Fruit fly (Drosophila melanogaster) whole organism, embryonic: ENCODE data around the gene CG9616.

ENCODE experiments used
- CG10147 ChIP-seq: fragments of 200-800 bp; sonication (Bioruptor generic); optimal IDR thresholded peaks from 2 replicates; lab custom pipeline; 2019; ENCODE audit warnings: missing biosample characterization, mild to moderate bottlenecking, missing genetic modification characterization, moderate library complexity
- CG10654 ChIP-seq: fragments of 200-800 bp; sonication (Bioruptor generic); optimal IDR thresholded peaks from 2 replicates; lab custom pipeline; 2016; ENCODE audit warnings: missing biosample characterization, missing genetic modification characterization
- CG10959 ChIP-seq: fragments of 200-800 bp; sonication (Bioruptor generic); IDR thresholded peaks from 2 replicates; pipeline ENCODE4 v1.3.6; 2022; ENCODE audit warnings: missing biosample characterization, missing genetic modification characterization
- CG11085 ChIP-seq: fragments of 200-800 bp; sonication (Bioruptor generic); IDR thresholded peaks from 2 replicates; pipeline ENCODE4 v1.3.6; 2022; ENCODE audit warnings: missing biosample characterization, missing genetic modification characterization
- CG11695 ChIP-seq: fragments of 200-800 bp; sonication (Bioruptor generic); IDR thresholded peaks from 3 replicates; pipeline ENCODE4 v1.3.6; 2022; ENCODE audit warnings: missing biosample characterization, missing genetic modification characterization
- CG12769 ChIP-seq: fragments of 200-800 bp; sonication (Bioruptor generic); optimal IDR thresholded peaks from 2 replicates; lab custom pipeline; 2019; ENCODE audit warnings: missing biosample characterization, mild to moderate bottlenecking, missing genetic modification characterization, moderate library complexity
- CG14441 ChIP-seq: fragments of 200-800 bp; sonication (Bioruptor generic); IDR thresholded peaks from 2 replicates; pipeline ENCODE4 v1.3.6; 2022; ENCODE audit warnings: missing biosample characterization, missing genetic modification characterization
- CG14667 ChIP-seq: fragments of 200-800 bp; sonication (Bioruptor generic); IDR thresholded peaks from 2 replicates; pipeline ENCODE4 v1.3.6; 2022; ENCODE audit warnings: missing biosample characterization, missing genetic modification characterization
- CG15269 ChIP-seq: fragments of 200-800 bp; sonication (Bioruptor generic); optimal IDR thresholded peaks from 2 replicates; lab custom pipeline; 2018; ENCODE audit warnings: missing biosample characterization, mild to moderate bottlenecking, missing genetic modification characterization, moderate library complexity
- CG15514 ChIP-seq: fragments of 200-800 bp; sonication (Bioruptor generic); optimal IDR thresholded peaks from 3 replicates; lab custom pipeline; 2017; ENCODE audit warnings: missing biosample characterization, missing genetic modification characterization, mild to moderate bottlenecking, moderate library complexity, missing genetic modification reagents
- CG18619 ChIP-seq: fragments of 200-800 bp; sonication (Bioruptor generic); optimal IDR thresholded peaks from 3 replicates; lab custom pipeline; 2017; ENCODE audit warnings: missing biosample characterization, mild to moderate bottlenecking, missing genetic modification characterization
- CG2889 ChIP-seq: fragments of 200-800 bp; sonication (Bioruptor generic); IDR thresholded peaks from 3 replicates; pipeline ENCODE4 v1.3.6; 2022; ENCODE audit warnings: missing biosample characterization, missing genetic modification characterization
- CG33213 ChIP-seq: fragments of 200-800 bp; sonication (Bioruptor generic); optimal IDR thresholded peaks from 3 replicates; lab custom pipeline; 2016; ENCODE audit warnings: missing biosample characterization, missing genetic modification characterization
- CG3407 ChIP-seq: fragments of 200-800 bp; sonication (Bioruptor generic); optimal IDR thresholded peaks from 2 replicates; lab custom pipeline; 2018; ENCODE audit warnings: missing biosample characterization, mild to moderate bottlenecking, missing genetic modification characterization
- CG4360 ChIP-seq: fragments of 200-800 bp; sonication (Bioruptor generic); IDR thresholded peaks from 2 replicates; pipeline ENCODE4 v1.3.6; 2022; ENCODE audit warnings: missing biosample characterization, missing genetic modification characterization
- CG4404 ChIP-seq: fragments of 200-800 bp; sonication (Bioruptor generic); IDR thresholded peaks from 2 replicates; pipeline ENCODE4 v1.3.6; 2022; ENCODE audit warnings: missing biosample characterization, missing genetic modification characterization
- CG4617 ChIP-seq: fragments of 200-800 bp; sonication (Bioruptor generic); optimal IDR thresholded peaks from 3 replicates; lab custom pipeline; 2016; ENCODE audit warnings: missing biosample characterization, missing genetic modification characterization, borderline replicate concordance
- CG6689 ChIP-seq: fragments of 200-800 bp; sonication (Bioruptor generic); IDR thresholded peaks from 2 replicates; pipeline ENCODE4 v1.3.6; 2022; ENCODE audit warnings: missing biosample characterization, missing genetic modification characterization
- CG6765 ChIP-seq: fragments of 200-800 bp; sonication (Bioruptor generic); optimal IDR thresholded peaks from 3 replicates; lab custom pipeline; 2017; ENCODE audit warnings: missing biosample characterization, mild to moderate bottlenecking, missing genetic modification characterization
- CG7556 ChIP-seq: fragments of 200-800 bp; sonication (Bioruptor generic); optimal IDR thresholded peaks from 2 replicates; lab custom pipeline; 2017; ENCODE audit warnings: missing biosample characterization, mild to moderate bottlenecking, missing genetic modification characterization
- CG7786 ChIP-seq: fragments of 200-800 bp; sonication (Bioruptor generic); optimal IDR thresholded peaks from 2 replicates; lab custom pipeline; 2016; ENCODE audit warnings: missing biosample characterization, missing genetic modification characterization
- D ChIP-seq, 2 experiments: fragments of 200-800 bp in 1 of 2; fragments of >200 bp in 1 of 2; sonication (Bioruptor generic) in 1 of 2; optimal IDR thresholded peaks; 2 replicates in 1 of 2; 3 replicates in 1 of 2; lab custom pipeline; 2017; ENCODE audit warnings: mild to moderate bottlenecking in 1 of 2, missing biosample characterization in 1 of 2, missing genetic modification characterization in 1 of 2, missing genetic modification reagents in 1 of 2
- Mrtf ChIP-seq: fragments of 200-800 bp; sonication (Bioruptor generic); IDR thresholded peaks from 3 replicates; pipeline ENCODE4 v1.3.6; 2022; ENCODE audit warnings: missing biosample characterization, missing genetic modification characterization
- NC2α ChIP-seq: fragments of 200-800 bp; sonication (Bioruptor generic); optimal IDR thresholded peaks from 2 replicates; lab custom pipeline; 2016; ENCODE audit warnings: missing biosample characterization, missing genetic modification characterization
- Neu2 ChIP-seq: fragments of 200-800 bp; sonication (Bioruptor generic); optimal IDR thresholded peaks from 3 replicates; lab custom pipeline; 2016; ENCODE audit warnings: missing biosample characterization, missing genetic modification characterization, borderline replicate concordance
- Pdp1 ChIP-seq, 2 experiments: fragments of 200-800 bp; sonication (Bioruptor generic); optimal IDR thresholded peaks; 3 replicates each; lab custom pipeline; 2016; ENCODE audit warnings: missing biosample characterization in 2 of 2, missing genetic modification characterization in 2 of 2, mild to moderate bottlenecking in 1 of 2, moderate library complexity in 1 of 2
- Ravus ChIP-seq: fragments of 200-800 bp; sonication (Bioruptor generic); IDR thresholded peaks from 2 replicates; pipeline ENCODE4 v1.3.6; 2022; ENCODE audit warnings: missing biosample characterization, missing genetic modification characterization
- az2 ChIP-seq: fragments of 200-800 bp; sonication (Bioruptor generic); optimal IDR thresholded peaks from 3 replicates; lab custom pipeline; 2016; ENCODE audit warnings: missing biosample characterization, missing genetic modification characterization
- caup ChIP-seq: fragments of 200-800 bp; sonication (Bioruptor generic); optimal IDR thresholded peaks from 3 replicates; lab custom pipeline; 2017; ENCODE audit warnings: missing biosample characterization, mild to moderate bottlenecking, missing genetic modification characterization, moderate library complexity; ENCODE audit not compliant: severe bottlenecking
- cg ChIP-seq: fragments of 200-800 bp; sonication (Bioruptor generic); optimal IDR thresholded peaks from 3 replicates; lab custom pipeline; 2019; ENCODE audit warnings: missing biosample characterization, mild to moderate bottlenecking, missing genetic modification characterization, moderate library complexity
- chn ChIP-seq: fragments of 200-800 bp; sonication (Bioruptor generic); optimal IDR thresholded peaks from 2 replicates; lab custom pipeline; 2016; ENCODE audit warnings: missing biosample characterization, missing genetic modification characterization
- en ChIP-seq: fragments of 200-800 bp; sonication (Bioruptor generic); optimal IDR thresholded peaks from 2 replicates; lab custom pipeline; 2016; ENCODE audit warnings: missing biosample characterization, missing genetic modification characterization
- grau ChIP-seq: fragments of 200-800 bp; optimal IDR thresholded peaks from 3 replicates; lab custom pipeline; 2019; ENCODE audit warnings: missing biosample characterization, mild to moderate bottlenecking, missing genetic modification characterization, moderate library complexity
- gsb ChIP-seq: fragments of 200-800 bp; sonication (Bioruptor generic); IDR thresholded peaks from 2 replicates; pipeline ENCODE4 v1.3.6; 2022; ENCODE audit warnings: missing biosample characterization, missing genetic modification characterization
- gt ChIP-seq: fragments of 200-800 bp; sonication (Bioruptor generic); IDR thresholded peaks from 2 replicates; pipeline ENCODE4 v1.3.6; 2022; ENCODE audit warnings: missing biosample characterization, missing genetic modification characterization
- inv ChIP-seq: fragments of 200-800 bp; sonication (Bioruptor generic); IDR thresholded peaks from 2 replicates; pipeline ENCODE4 v1.3.6; 2022; ENCODE audit warnings: missing biosample characterization, missing genetic modification characterization; ENCODE audit not compliant: partially characterized antibody
- lilli ChIP-seq: fragments of 200-800 bp; sonication (Bioruptor generic); optimal IDR thresholded peaks from 3 replicates; lab custom pipeline; 2016; ENCODE audit warnings: missing biosample characterization, missing genetic modification characterization
- pb ChIP-seq: fragments of 200-800 bp; sonication (Bioruptor generic); optimal IDR thresholded peaks from 3 replicates; lab custom pipeline; 2016; ENCODE audit warnings: missing biosample characterization, missing genetic modification characterization
- pita ChIP-seq: fragments of 200-800 bp; sonication (Bioruptor generic); optimal IDR thresholded peaks from 2 replicates; lab custom pipeline; 2017; ENCODE audit warnings: missing biosample characterization, mild to moderate bottlenecking, missing genetic modification characterization
- pros ChIP-seq: fragments of 200-800 bp; sonication (Bioruptor generic); optimal IDR thresholded peaks from 3 replicates; lab custom pipeline; 2019; ENCODE audit warnings: missing biosample characterization, mild to moderate bottlenecking, missing genetic modification characterization, moderate library complexity
- sc ChIP-seq, 3 experiments: fragments of >200 bp in 2 of 3; fragments of 200-800 bp in 1 of 3; sonication (Bioruptor generic) in 1 of 3; optimal IDR thresholded peaks; 2 replicates in 2 of 3; 3 replicates in 1 of 3; lab custom pipeline; 2017; ENCODE audit warnings: mild to moderate bottlenecking in 1 of 3, missing biosample characterization in 1 of 3, missing genetic modification characterization in 1 of 3, missing genetic modification reagents in 1 of 3
- sim ChIP-seq: fragments of 200-800 bp; sonication (Bioruptor generic); IDR thresholded peaks from 2 replicates; pipeline ENCODE4 v1.3.6; 2022; ENCODE audit warnings: missing biosample characterization, missing genetic modification characterization
- slp2 ChIP-seq: fragments of 200-800 bp; sonication (Bioruptor generic); optimal IDR thresholded peaks from 2 replicates; lab custom pipeline; 2016; ENCODE audit warnings: missing biosample characterization, missing genetic modification characterization
- stc ChIP-seq: fragments of 200-800 bp; sonication (Bioruptor generic); IDR thresholded peaks from 2 replicates; pipeline ENCODE4 v1.3.6; 2022; ENCODE audit warnings: missing biosample characterization, missing genetic modification characterization
- trem ChIP-seq: fragments of 200-800 bp; optimal IDR thresholded peaks from 3 replicates; lab custom pipeline; 2019; ENCODE audit warnings: missing biosample characterization, mild to moderate bottlenecking, missing genetic modification characterization, moderate library complexity
- vfl ChIP-seq: fragments of 200-800 bp; sonication (Bioruptor generic); optimal IDR thresholded peaks from 2 replicates; lab custom pipeline; 2016; ENCODE audit warnings: missing biosample characterization, missing genetic modification characterization
- wor ChIP-seq: fragments of 200-800 bp; sonication (Bioruptor generic); IDR thresholded peaks from 2 replicates; pipeline ENCODE4 v1.3.6; 2022; ENCODE audit warnings: missing biosample characterization, missing genetic modification characterization
- z ChIP-seq: fragments of 200-800 bp; sonication (Bioruptor generic); IDR thresholded peaks from 3 replicates; pipeline ENCODE4 v1.3.6; 2022; ENCODE audit warnings: missing biosample characterization, missing genetic modification characterization

The CG9616 gene

DNA sequence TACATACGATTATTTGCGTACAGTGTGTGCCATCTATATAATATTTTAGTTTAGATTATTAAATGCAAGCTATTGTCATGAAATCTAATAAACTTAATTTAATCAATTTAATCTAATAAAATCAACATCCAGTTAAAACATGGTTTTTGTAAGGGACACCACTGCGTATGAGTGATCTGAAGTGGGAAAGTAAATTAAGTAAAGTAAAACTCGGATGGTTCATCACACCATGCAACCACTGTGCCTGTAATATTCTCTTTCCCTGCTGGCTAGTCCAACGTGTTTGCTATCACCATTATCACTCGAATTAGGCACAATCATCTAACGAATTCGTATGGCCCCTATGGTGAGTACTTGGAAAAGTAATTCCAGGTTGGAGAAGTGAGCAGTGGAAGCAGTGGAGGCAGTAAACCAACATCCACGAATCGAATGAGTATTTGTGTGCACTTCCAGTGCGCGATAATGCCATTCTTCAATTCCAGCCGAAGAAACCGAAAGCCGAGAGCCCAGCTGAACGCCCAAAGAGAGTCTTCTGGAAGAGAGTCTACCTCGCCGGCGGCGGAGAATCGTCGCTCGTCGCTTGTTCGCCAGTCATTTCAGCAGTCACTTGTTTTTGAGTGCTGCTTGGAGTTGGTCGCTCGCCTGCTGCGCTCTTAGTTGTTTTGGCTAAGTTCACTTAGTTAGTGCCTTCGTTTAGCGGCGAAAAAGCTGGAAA, 43.6 kb upstream of the CG9616 start, which contains the start of gene red (continued):
- TF ChIP-seq CG10959 (GFP tag; lab: Robert Waterston, UW): no peak
- TF ChIP-seq CG7556 (GFP tag; lab: Kevin White, UChicago): peak; percentile 79
- peak; percentile 83 for TF ChIP-seq CG15269 (tag; lab: Kevin White, UChicago)
- TF ChIP-seq CG15514 (GFP tag; lab: Kevin White, UChicago): peak; percentile 76
- no peak for TF ChIP-seq pb (GFP tag; lab: Kevin White, UChicago)
- TF ChIP-seq chn (GFP tag; lab: Kevin White, UChicago): peak; percentile 30
- TF ChIP-seq caup (GFP tag; lab: Kevin White, UChicago): peak; percentile 72
- 0 out of 3 replicates have a peak, but pooled peaks have one; percentile 32 for TF ChIP-seq CG2889 (GFP tag; lab: Robert Waterston, UW)
- TF ChIP-seq CG4617 (GFP tag; lab: Kevin White, UChicago): no peak
- no peak for TF ChIP-seq vfl (GFP tag; lab: Kevin White, UChicago)
- TF ChIP-seq CG11085 (GFP tag; lab: Robert Waterston, UW): 0 out of 2 replicates have a peak, but pooled peaks have one; percentile 38
- peak; percentile 25; the same call in 1 of the 2 replicates for TF ChIP-seq wor (GFP tag; lab: Robert Waterston, UW)
- peak; percentile 19 to 31 for TF ChIP-seq Pdp1 (GFP tag; optimal IDR thresholded peaks at IDR 0.05; lab: Kevin White, UChicago)
- peak; percentile 88 for TF ChIP-seq CG12769
- peak; percentile 81 for TF ChIP-seq lilli (GFP tag; lab: Kevin White, UChicago)
- TF ChIP-seq CG7786 (GFP tag; lab: Kevin White, UChicago): peak; percentile 49
- no peak for TF ChIP-seq pita (GFP tag; lab: Kevin White, UChicago)
- no peak for TF ChIP-seq slp2 (GFP tag; lab: Kevin White, UChicago)
- peak; percentile 63 for TF ChIP-seq az2
- 0 out of 2 replicates have a peak, but pooled peaks have one; percentile 10 for TF ChIP-seq CG4360
- TF ChIP-seq CG4404 (GFP tag; lab: Robert Waterston, UW): peak; percentile 44; the same call in 1 of the 2 replicates
- peak; percentile 31 for TF ChIP-seq cg (GFP tag; lab: Kevin White, UChicago)
- no peak for TF ChIP-seq Neu2 (GFP tag; lab: Kevin White, UChicago)
- TF ChIP-seq trem: peak; percentile 53
- TF ChIP-seq CG18619: peak; percentile 78
- peak; percentile 83 for TF ChIP-seq CG11695
- TF ChIP-seq CG14667 (GFP tag; lab: Robert Waterston, UW): peak; percentile 35; the same call in 1 of the 2 replicates
- TF ChIP-seq CG10147 (GFP tag; lab: Kevin White, UChicago): peak; percentile 52
- peak; percentile 14 for TF ChIP-seq CG10654 (GFP tag; lab: Kevin White, UChicago)
- peak; percentile 74 for TF ChIP-seq gsb
- no peak for TF ChIP-seq CG33213 (GFP tag; lab: Kevin White, UChicago)
- TF ChIP-seq gt: no peak
- no peak for TF ChIP-seq sc (optimal IDR thresholded peaks at IDR 0.05; lab: Kevin White, UChicago)
- no peak for TF ChIP-seq sc (GFP tag; optimal IDR thresholded peaks at IDR 0.05; lab: Kevin White, UChicago)
- peak; percentile 58; the same call in 2 of the 3 replicates for TF ChIP-seq z (GFP tag; lab: Robert Waterston, UW)
- TF ChIP-seq Mrtf: peak; percentile 43; the same call in 1 of the 3 replicates
- TF ChIP-seq CG6765 (GFP tag; lab: Kevin White, UChicago): peak; percentile 51
- peak; percentile 15 for TF ChIP-seq CG3407 (GFP tag; lab: Kevin White, UChicago)
- TF ChIP-seq CG14441: peak; percentile 71; the same call in 1 of the 2 replicates
- TF ChIP-seq Ravus (GFP tag; lab: Robert Waterston, UW): peak; percentile 28
- TF ChIP-seq grau: peak; percentile 95
- TF ChIP-seq D (optimal IDR thresholded peaks at IDR 0.05; lab: Kevin White, UChicago): no peak
- TF ChIP-seq D (GFP tag; optimal IDR thresholded peaks at IDR 0.05; lab: Kevin White, UChicago): peak; percentile 63
- no peak for TF ChIP-seq inv (GFP tag; lab: Robert Waterston, UW)
- peak; percentile 43 for TF ChIP-seq pros (GFP tag; lab: Kevin White, UChicago)
- peak; percentile 52 for TF ChIP-seq stc
- no peak for TF ChIP-seq en (GFP tag; lab: Kevin White, UChicago)
- peak; percentile 67 for TF ChIP-seq CG6689
- TF ChIP-seq NC2α (GFP tag; lab: Kevin White, UChicago): no peak
- no peak for TF ChIP-seq sim
